Worm (Caenorhabditis elegans) whole organism, L4 larva: ENCODE results near the gene srh-250.

Experiments
- F44E2.7 ChIP-seq: fragments of 200-800 bp; sonication (Bioruptor generic); IDR thresholded peaks from 2 replicates; pipeline ENCODE4 v2.1.2; 2022; ENCODE audit warnings: missing genetic modification characterization, missing compliant biosample characterization
- ZK546.5 ChIP-seq, 2 experiments: sonication (generic microtip); optimal IDR thresholded peaks; 2 replicates each; lab custom pipeline; 2017; ENCODE audit warnings: missing biosample characterization in 2 of 2, missing genetic modification characterization in 2 of 2
- ama-1 ChIP-seq: fragments of 150-350 bp; optimal IDR thresholded peaks from 2 replicates; lab custom pipeline; 2014; ENCODE audit warnings: inconsistent platforms, mixed read lengths
- ceh-82 ChIP-seq: sonication (generic microtip); optimal IDR thresholded peaks from 2 replicates; lab custom pipeline; 2017; ENCODE audit warnings: missing biosample characterization, missing genetic modification characterization
- egl-27 ChIP-seq: sonication (generic microtip); optimal IDR thresholded peaks from 3 replicates; lab custom pipeline; 2017; ENCODE audit warnings: missing biosample characterization, missing genetic modification reagents, missing genetic modification characterization
- fos-1 ChIP-seq: fragments of 150-350 bp; optimal IDR thresholded peaks from 2 replicates; lab custom pipeline; 2014; ENCODE audit warnings: missing biosample characterization, missing genetic modification characterization
- jun-1 ChIP-seq: fragments of 150-350 bp; optimal IDR thresholded peaks from 2 replicates; lab custom pipeline; 2014; ENCODE audit warnings: missing biosample characterization, missing genetic modification reagents, missing genetic modification characterization
- nhr-76 ChIP-seq: fragments of 150-350 bp; optimal IDR thresholded peaks from 2 replicates; lab custom pipeline; 2014; ENCODE audit warnings: missing biosample characterization, missing genetic modification characterization
- pha-4 ChIP-seq, 2 experiments: fragments of 150-350 bp in 1 of 2; fragments of 200-800 bp in 1 of 2; sonication (Bioruptor generic) in 1 of 2; IDR thresholded peaks in 1 of 2; optimal IDR thresholded peaks in 1 of 2; 2 replicates each; pipeline versions ENCODE4 v1.3.6 to Lab custom; 2014 to 2022; ENCODE audit warnings: missing genetic modification characterization in 2 of 2, missing genetic modification reagents in 2 of 2, missing biosample characterization in 1 of 2, missing compliant biosample characterization in 1 of 2
- rbr-2 ChIP-seq: sonication (generic microtip); optimal IDR thresholded peaks from 2 replicates; lab custom pipeline; 2016; ENCODE audit warnings: missing genotype, missing genetic modification characterization, missing compliant biosample characterization
- sdz-12 ChIP-seq: fragments of 200-800 bp; sonication (Bioruptor generic); optimal IDR thresholded peaks from 2 replicates; lab custom pipeline; 2018; ENCODE audit warnings: mild to moderate bottlenecking, missing genetic modification characterization, missing compliant biosample characterization
- unc-130 ChIP-seq: sonication (generic microtip); optimal IDR thresholded peaks from 2 replicates; lab custom pipeline; 2016; ENCODE audit warnings: missing genetic modification reagents, missing genetic modification characterization, missing compliant biosample characterization
- zag-1 ChIP-seq: fragments of 150-350 bp; optimal IDR thresholded peaks from 2 replicates; lab custom pipeline; 2014; ENCODE audit warnings: missing biosample characterization, missing genetic modification characterization

- TF ChIP-seq zag-1 (tag; lab: Kevin White, UChicago), result no peak
- no peak for TF ChIP-seq nhr-76 (tag; lab: Kevin White, UChicago)
- TF ChIP-seq ceh-82 (tag; lab: Kevin White, UChicago), result no peak
- no peak for TF ChIP-seq ZK546.5 (tag; optimal IDR thresholded peaks at IDR 0.05; lab: Kevin White, UChicago)
- no peak for TF ChIP-seq jun-1 (tag; lab: Kevin White, UChicago)
- no peak for TF ChIP-seq unc-130 (GFP tag; lab: Kevin White, UChicago)
- TF ChIP-seq fos-1 (tag; lab: Kevin White, UChicago), result no peak
- TF ChIP-seq pha-4 (GFP tag; IDR thresholded peaks at IDR 0.05; lab: Robert Waterston, UW), result no peak
- TF ChIP-seq pha-4 (tag; optimal IDR thresholded peaks at IDR 0.05; lab: Kevin White, UChicago), result no peak
- no peak for TF ChIP-seq F44E2.7 (GFP tag; lab: Robert Waterston, UW)
- TF ChIP-seq ama-1, result no peak
- no peak for TF ChIP-seq egl-27
- no peak for TF ChIP-seq sdz-12 (GFP tag; lab: Kevin White, UChicago)
- no peak for TF ChIP-seq rbr-2 (tag; lab: Kevin White, UChicago)
These were observed 35.2 kb downstream of the srh-250 start for ce11 chrII:3913673-3914072.
